Fruit fly (Drosophila melanogaster): ENCODE measurements around the gene Shab.

- TF ChIP-seq usp (GFP tag; optimal IDR thresholded peaks at IDR 0.05) (no peak), CG15514 (GFP tag; optimal IDR thresholded peaks at IDR 0.05) (no peak), BEAF-32 (GFP tag; optimal IDR thresholded peaks at IDR 0.05) (no peak), toy (GFP tag; IDR thresholded peaks at IDR 0.05) (no peak), cato (GFP tag; optimal IDR thresholded peaks at IDR 0.05; ENCODE audit: borderline replicate concordance) (no peak), Hsf (GFP tag; optimal IDR thresholded peaks at IDR 0.05) (no peak)
Measured at dm6 chr3L:2884404-2884803, 10.4 kb upstream of the Shab start.

All from whole organism, embryonic.